Fruit fly (Drosophila melanogaster) whole organism, embryonic: ENCODE data around the gene Trm7-32.
A peak's percentile ranks its signal among the peaks of the same experiment; 100 is the strongest.

ENCODE experiments used
- Abd-B ChIP-seq: fragments of 200-800 bp; sonication (Bioruptor generic); optimal IDR thresholded peaks from 2 replicates; lab custom pipeline; 2018; ENCODE audit warnings: missing biosample characterization, mild to moderate bottlenecking, missing genetic modification characterization, moderate library complexity
- Antp ChIP-seq: fragments of 200-800 bp; sonication (Bioruptor generic); optimal IDR thresholded peaks from 3 replicates; lab custom pipeline; 2016; ENCODE audit warnings: missing biosample characterization, missing genetic modification characterization
- Blimp-1 ChIP-seq: fragments of 200-800 bp; sonication (Bioruptor generic); optimal IDR thresholded peaks from 3 replicates; lab custom pipeline; 2018; ENCODE audit warnings: missing biosample characterization, missing genetic modification characterization, mild to moderate bottlenecking, moderate library complexity, missing genetic modification reagents
- CG12769 ChIP-seq: fragments of 200-800 bp; sonication (Bioruptor generic); optimal IDR thresholded peaks from 2 replicates; lab custom pipeline; 2019; ENCODE audit warnings: missing biosample characterization, mild to moderate bottlenecking, missing genetic modification characterization, moderate library complexity
- CG14710 ChIP-seq: fragments of 200-800 bp; sonication (Bioruptor generic); optimal IDR thresholded peaks from 3 replicates; lab custom pipeline; 2019; ENCODE audit warnings: missing biosample characterization, mild to moderate bottlenecking, missing genetic modification characterization, moderate library complexity
- CG17612 ChIP-seq: fragments of 200-800 bp; sonication (Bioruptor generic); IDR thresholded peaks from 2 replicates; pipeline ENCODE4 v1.3.6; 2022; ENCODE audit warnings: missing biosample characterization, missing genetic modification characterization
- CG32772 ChIP-seq: fragments of 200-800 bp; sonication (Bioruptor generic); IDR thresholded peaks from 2 replicates; pipeline ENCODE4 v1.3.6; 2022; ENCODE audit warnings: missing biosample characterization, missing genetic modification characterization
- CG3281 ChIP-seq: fragments of 200-800 bp; sonication (Bioruptor generic); optimal IDR thresholded peaks from 3 replicates; lab custom pipeline; 2017; ENCODE audit warnings: missing biosample characterization, mild to moderate bottlenecking, missing genetic modification characterization
- CG4424 ChIP-seq: fragments of 200-800 bp; sonication (Bioruptor generic); optimal IDR thresholded peaks from 3 replicates; lab custom pipeline; 2016; ENCODE audit warnings: missing biosample characterization, missing genetic modification characterization
- CG6654 ChIP-seq: fragments of 200-800 bp; sonication (Bioruptor generic); optimal IDR thresholded peaks from 2 replicates; lab custom pipeline; 2017; ENCODE audit warnings: missing biosample characterization, mild to moderate bottlenecking, missing genetic modification characterization
- CG9727 ChIP-seq: fragments of 200-800 bp; sonication (Bioruptor generic); optimal IDR thresholded peaks from 3 replicates; lab custom pipeline; 2017; ENCODE audit warnings: missing biosample characterization, mild to moderate bottlenecking, missing genetic modification characterization
- D ChIP-seq, 2 experiments: fragments of 200-800 bp in 1 of 2; fragments of >200 bp in 1 of 2; sonication (Bioruptor generic) in 1 of 2; optimal IDR thresholded peaks; 2 replicates in 1 of 2; 3 replicates in 1 of 2; lab custom pipeline; 2017; ENCODE audit warnings: mild to moderate bottlenecking in 1 of 2, missing biosample characterization in 1 of 2, missing genetic modification characterization in 1 of 2, missing genetic modification reagents in 1 of 2
- D19A ChIP-seq: fragments of 200-800 bp; optimal IDR thresholded peaks from 3 replicates; lab custom pipeline; 2019; ENCODE audit warnings: missing biosample characterization, mild to moderate bottlenecking, missing genetic modification characterization, moderate library complexity
- D19B ChIP-seq: fragments of 200-800 bp; sonication (Bioruptor generic); optimal IDR thresholded peaks from 2 replicates; lab custom pipeline; 2017; ENCODE audit warnings: missing biosample characterization, mild to moderate bottlenecking, missing genetic modification characterization
- Drgx ChIP-seq: fragments of 200-800 bp; sonication (Bioruptor generic); IDR thresholded peaks from 2 replicates; pipeline ENCODE4 v1.3.6; 2022; ENCODE audit warnings: missing biosample characterization, missing genetic modification characterization
- Fer3 ChIP-seq: fragments of 200-800 bp; sonication (Bioruptor generic); optimal IDR thresholded peaks from 2 replicates; lab custom pipeline; 2018; ENCODE audit warnings: missing biosample characterization, mild to moderate bottlenecking, missing genetic modification characterization, moderate library complexity
- Lim3 ChIP-seq: fragments of 200-800 bp; sonication (Bioruptor generic); IDR thresholded peaks from 2 replicates; pipeline ENCODE4 v1.3.6; 2022; ENCODE audit warnings: missing biosample characterization, missing genetic modification characterization
- Oli ChIP-seq: fragments of 200-800 bp; sonication (Bioruptor generic); optimal IDR thresholded peaks from 2 replicates; lab custom pipeline; 2018; ENCODE audit warnings: missing biosample characterization, mild to moderate bottlenecking, missing genetic modification characterization, moderate library complexity
- Ptx1 ChIP-seq: fragments of 200-800 bp; sonication (Bioruptor generic); IDR thresholded peaks from 2 replicates; pipeline ENCODE4 v1.3.6; 2022; ENCODE audit warnings: missing biosample characterization, missing genetic modification characterization
- Six4 ChIP-seq: fragments of 200-800 bp; sonication (Bioruptor generic); optimal IDR thresholded peaks from 2 replicates; lab custom pipeline; 2016; ENCODE audit warnings: missing biosample characterization, missing genetic modification characterization
- Sox100B ChIP-seq: fragments of 200-800 bp; sonication (Bioruptor generic); optimal IDR thresholded peaks from 3 replicates; lab custom pipeline; 2018; ENCODE audit warnings: missing biosample characterization, mild to moderate bottlenecking, missing genetic modification characterization
- ara ChIP-seq: fragments of 200-800 bp; sonication (Bioruptor generic); IDR thresholded peaks from 2 replicates; pipeline ENCODE4 v1.3.6; 2022; ENCODE audit warnings: missing biosample characterization, missing genetic modification characterization
- ase ChIP-seq: fragments of 200-800 bp; sonication (Bioruptor generic); IDR thresholded peaks from 3 replicates; pipeline ENCODE4 v1.3.6; 2022; ENCODE audit warnings: missing biosample characterization, missing genetic modification characterization
- cas ChIP-seq: fragments of 200-800 bp; sonication (Bioruptor generic); IDR thresholded peaks from 2 replicates; pipeline ENCODE4 v1.3.6; 2022; ENCODE audit warnings: missing biosample characterization, missing genetic modification characterization
- dmrt11E ChIP-seq: fragments of 200-800 bp; sonication (Bioruptor generic); optimal IDR thresholded peaks from 3 replicates; lab custom pipeline; 2018; ENCODE audit warnings: missing biosample characterization, mild to moderate bottlenecking, missing genetic modification characterization, moderate library complexity
- dmrt99B ChIP-seq: fragments of 200-800 bp; sonication (Bioruptor generic); optimal IDR thresholded peaks from 2 replicates; lab custom pipeline; 2018; ENCODE audit warnings: missing biosample characterization, mild to moderate bottlenecking, missing genetic modification characterization, moderate library complexity
- gem ChIP-seq: fragments of 200-800 bp; sonication (Bioruptor generic); optimal IDR thresholded peaks from 2 replicates; lab custom pipeline; 2019; ENCODE audit warnings: missing biosample characterization, mild to moderate bottlenecking, missing genetic modification characterization, moderate library complexity
- gsb-n ChIP-seq: fragments of 200-800 bp; sonication (Bioruptor generic); optimal IDR thresholded peaks from 3 replicates; lab custom pipeline; 2018; ENCODE audit warnings: missing biosample characterization, mild to moderate bottlenecking, missing genetic modification characterization
- jumu ChIP-seq: fragments of 200-800 bp; sonication (Bioruptor generic); optimal IDR thresholded peaks from 3 replicates; lab custom pipeline; 2016; ENCODE audit warnings: missing biosample characterization, missing genetic modification characterization
- lab ChIP-seq: fragments of 200-800 bp; sonication (Bioruptor generic); optimal IDR thresholded peaks from 3 replicates; lab custom pipeline; 2017; ENCODE audit warnings: missing biosample characterization, missing genetic modification characterization, mild to moderate bottlenecking, moderate library complexity, missing genetic modification reagents
- lola ChIP-seq, 3 experiments: fragments of >200 bp in 2 of 3; fragments of 200-800 bp in 1 of 3; sonication (Bioruptor generic) in 1 of 3; optimal IDR thresholded peaks; 2 replicates each; lab custom pipeline; 2017 to 2019; ENCODE audit warnings: missing biosample characterization in 3 of 3, missing genetic modification characterization in 3 of 3, mild to moderate bottlenecking in 1 of 3, moderate library complexity in 1 of 3
- mam ChIP-seq: fragments of 200-800 bp; sonication (Bioruptor generic); optimal IDR thresholded peaks from 3 replicates; lab custom pipeline; 2016; ENCODE audit warnings: missing biosample characterization, missing genetic modification characterization
- onecut ChIP-seq: fragments of 200-800 bp; sonication (Bioruptor generic); IDR thresholded peaks from 2 replicates; pipeline ENCODE4 v1.3.6; 2022; ENCODE audit warnings: missing biosample characterization, missing genetic modification characterization
- prd ChIP-seq, 3 experiments: fragments of >200 bp in 2 of 3; fragments of 200-800 bp in 1 of 3; sonication (Bioruptor generic) in 1 of 3; optimal IDR thresholded peaks in 2 of 3; IDR thresholded peaks in 1 of 3; 2 replicates in 2 of 3; 3 replicates in 1 of 3; pipeline versions ENCODE4 v1.3.6 to Lab custom; 2017 to 2022; ENCODE audit warnings: missing biosample characterization in 1 of 3, missing genetic modification characterization in 1 of 3
- run ChIP-seq: fragments of 200-800 bp; sonication (Bioruptor generic); optimal IDR thresholded peaks from 3 replicates; lab custom pipeline; 2018; ENCODE audit warnings: missing biosample characterization, mild to moderate bottlenecking, missing genetic modification characterization
- sens ChIP-seq: fragments of 200-800 bp; sonication (Bioruptor generic); peaks from one replicate; lab custom pipeline; 2016; ENCODE audit warnings: missing biosample characterization, missing genetic modification characterization
- slp2 ChIP-seq: fragments of 200-800 bp; sonication (Bioruptor generic); optimal IDR thresholded peaks from 2 replicates; lab custom pipeline; 2016; ENCODE audit warnings: missing biosample characterization, missing genetic modification characterization
- stc ChIP-seq: fragments of 200-800 bp; sonication (Bioruptor generic); IDR thresholded peaks from 2 replicates; pipeline ENCODE4 v1.3.6; 2022; ENCODE audit warnings: missing biosample characterization, missing genetic modification characterization
- trem ChIP-seq: fragments of 200-800 bp; optimal IDR thresholded peaks from 3 replicates; lab custom pipeline; 2019; ENCODE audit warnings: missing biosample characterization, mild to moderate bottlenecking, missing genetic modification characterization, moderate library complexity
- unpg ChIP-seq: fragments of 200-800 bp; sonication (Bioruptor generic); optimal IDR thresholded peaks from 3 replicates; lab custom pipeline; 2018; ENCODE audit warnings: missing biosample characterization, mild to moderate bottlenecking, missing genetic modification characterization, moderate library complexity
- zen ChIP-seq: fragments of 200-800 bp; sonication (Bioruptor generic); optimal IDR thresholded peaks from 3 replicates; lab custom pipeline; 2018; ENCODE audit warnings: missing biosample characterization, mild to moderate bottlenecking, missing genetic modification characterization, moderate library complexity

The Trm7-32 gene

dm6 chr3R:17056905-17057251 lies 16.4 kb downstream of the Trm7-32 start (continued):
- TF ChIP-seq prd (optimal IDR thresholded peaks at IDR 0.05; lab: Kevin White, UChicago) (no peak), prd (GFP tag; IDR thresholded peaks at IDR 0.05; lab: Robert Waterston, UW) (peak; percentile 42; the same call in 1 of the 3 replicates), D19A (tag; lab: Kevin White, UChicago) (peak; percentile 36), Drgx (GFP tag; lab: Robert Waterston, UW) (no peak), CG32772 (GFP tag; lab: Robert Waterston, UW) (0 out of 2 replicates have a peak, but pooled peaks have one; percentile 7), gsb-n (tag; lab: Kevin White, UChicago) (peak; percentile 16), Six4 (GFP tag; lab: Kevin White, UChicago) (peak; percentile 4), sens (GFP tag; lab: Kevin White, UChicago) (peak; percentile 85), Abd-B (GFP tag; lab: Kevin White, UChicago) (no peak), cas (no peak), onecut (GFP tag; lab: Robert Waterston, UW) (peak; percentile 41; the same call in 1 of the 2 replicates), CG14710 (peak; percentile 35), run (no peak), jumu (no peak), CG9727 (no peak), CG12769 (tag; lab: Kevin White, UChicago) (peak; percentile 29), zen (tag; lab: Kevin White, UChicago) (no peak), dmrt99B (tag; lab: Kevin White, UChicago) (peak; percentile 41), Antp (GFP tag; lab: Kevin White, UChicago) (no peak), Fer3 (tag; lab: Kevin White, UChicago) (peak; percentile 4), gem (tag; lab: Kevin White, UChicago) (peak; percentile 61), mam (GFP tag; lab: Kevin White, UChicago) (peak; percentile 12), Sox100B (GFP tag; lab: Kevin White, UChicago) (peak; percentile 34), Ptx1 (peak; percentile 49), dmrt11E (tag; lab: Kevin White, UChicago) (peak; percentile 10), unpg (GFP tag; lab: Kevin White, UChicago) (peak; percentile 15), lab (GFP tag; lab: Kevin White, UChicago) (no peak), CG17612 (GFP tag; lab: Robert Waterston, UW) (no peak), slp2 (GFP tag; lab: Kevin White, UChicago) (peak; percentile 21), CG6654 (GFP tag; lab: Kevin White, UChicago) (peak; percentile 22), Blimp-1 (GFP tag; lab: Kevin White, UChicago) (peak; percentile 44), D19B (GFP tag; lab: Kevin White, UChicago) (no peak), stc (0 out of 2 replicates have a peak, but pooled peaks have one; percentile 24), lola (GFP tag; optimal IDR thresholded peaks at IDR 0.05; lab: Kevin White, UChicago) (peak in 1 of 3 experiments; percentile 16), trem (peak; percentile 27), ara (GFP tag; lab: Robert Waterston, UW) (0 out of 2 replicates have a peak, but pooled peaks have one; percentile 33), D (optimal IDR thresholded peaks at IDR 0.05; lab: Kevin White, UChicago) (no peak), D (GFP tag; optimal IDR thresholded peaks at IDR 0.05; lab: Kevin White, UChicago) (peak; percentile 44), CG4424 (GFP tag; lab: Kevin White, UChicago) (peak; percentile 7), CG3281 (GFP tag; lab: Kevin White, UChicago) (peak; percentile 15), Lim3 (no peak), Oli (peak; percentile 5), ase (peak; percentile 34; the same call in 1 of the 3 replicates)
